Fruit fly (Drosophila melanogaster) whole organism, adult: Measurements from ENCODE around the gene SPARC.

Source experiments
- CG11617 ChIP-seq: fragments of 200-800 bp; sonication (Bioruptor generic); optimal IDR thresholded peaks from 2 replicates; lab custom pipeline; 2017; ENCODE audit warnings: mild to moderate bottlenecking, missing biosample characterization, missing genetic modification reagents, missing genetic modification characterization
- CG12768 ChIP-seq: fragments of 200-800 bp; sonication (Bioruptor generic); optimal IDR thresholded peaks from 2 replicates; lab custom pipeline; 2017; ENCODE audit warnings: missing biosample characterization, missing genetic modification characterization, mild to moderate bottlenecking, moderate library complexity, missing genetic modification reagents
- CG1620 ChIP-seq: fragments of 200-800 bp; sonication (Bioruptor generic); optimal IDR thresholded peaks from 2 replicates; lab custom pipeline; 2016; ENCODE audit warnings: missing biosample characterization, missing genetic modification characterization
- CG33017 ChIP-seq: fragments of 200-800 bp; sonication (Bioruptor generic); optimal IDR thresholded peaks from 2 replicates; lab custom pipeline; 2018; ENCODE audit warnings: missing biosample characterization, mild to moderate bottlenecking, missing genetic modification characterization, moderate library complexity
- CG5204 ChIP-seq: fragments of 200-800 bp; sonication (Bioruptor generic); optimal IDR thresholded peaks from 2 replicates; lab custom pipeline; 2016; ENCODE audit warnings: missing biosample characterization, missing genetic modification characterization
- CG7045 ChIP-seq: fragments of 200-800 bp; sonication (Bioruptor generic); optimal IDR thresholded peaks from 2 replicates; lab custom pipeline; 2017; ENCODE audit warnings: missing biosample characterization, mild to moderate bottlenecking, missing genetic modification characterization
- CG7101 ChIP-seq: fragments of 200-800 bp; sonication (Bioruptor generic); optimal IDR thresholded peaks from 2 replicates; lab custom pipeline; 2018; ENCODE audit warnings: missing biosample characterization, mild to moderate bottlenecking, missing genetic modification characterization, moderate library complexity
- Clk ChIP-seq: fragments of 200-800 bp; sonication (Bioruptor generic); optimal IDR thresholded peaks from 2 replicates; lab custom pipeline; 2017; ENCODE audit warnings: missing biosample characterization, missing genetic modification characterization
- Crg-1 ChIP-seq: fragments of 200-800 bp; sonication (Bioruptor generic); optimal IDR thresholded peaks from 2 replicates; lab custom pipeline; 2016; ENCODE audit warnings: missing biosample characterization, missing genetic modification characterization
- Hr96 ChIP-seq: fragments of 200-800 bp; sonication (Bioruptor generic); optimal IDR thresholded peaks from 2 replicates; lab custom pipeline; 2016; ENCODE audit warnings: missing biosample characterization, missing genetic modification characterization
- Mnt ChIP-seq: fragments of 200-800 bp; sonication (Bioruptor generic); optimal IDR thresholded peaks from 2 replicates; lab custom pipeline; 2016; ENCODE audit warnings: missing biosample characterization, mild to moderate bottlenecking, missing genetic modification characterization
- bab1 ChIP-seq: fragments of 200-800 bp; sonication (Bioruptor generic); optimal IDR thresholded peaks from 3 replicates; lab custom pipeline; 2019; ENCODE audit warnings: missing biosample characterization, mild to moderate bottlenecking, missing genetic modification characterization, moderate library complexity
- cic ChIP-seq: fragments of 200-800 bp; sonication (Bioruptor generic); optimal IDR thresholded peaks from 2 replicates; lab custom pipeline; 2017; ENCODE audit warnings: missing biosample characterization, mild to moderate bottlenecking, missing genetic modification characterization, moderate library complexity
- cnc ChIP-seq, 2 experiments: fragments of >200 bp; optimal IDR thresholded peaks; 2 replicates each; lab custom pipeline; 2017
- kay ChIP-seq: fragments of 200-800 bp; sonication (Bioruptor generic); peaks from one replicate; lab custom pipeline; 2016; ENCODE audit warnings: missing biosample characterization, missing genetic modification characterization, borderline replicate concordance
- ovo ChIP-seq: fragments of 200-800 bp; sonication (Bioruptor generic); optimal IDR thresholded peaks from 2 replicates; lab custom pipeline; 2016; ENCODE audit warnings: missing biosample characterization, missing genetic modification characterization
- pad ChIP-seq: fragments of 200-800 bp; sonication (Bioruptor generic); optimal IDR thresholded peaks from 3 replicates; lab custom pipeline; 2017; ENCODE audit warnings: missing biosample characterization, missing genetic modification characterization, mild to moderate bottlenecking, moderate library complexity, missing genetic modification reagents
- tj ChIP-seq: fragments of 200-800 bp; sonication (Bioruptor generic); optimal IDR thresholded peaks from 3 replicates; lab custom pipeline; 2017; ENCODE audit warnings: missing biosample characterization, mild to moderate bottlenecking, missing genetic modification characterization, moderate library complexity

Gene SPARC

dm6 chr3R:26906711-26907510, 35.1 kb upstream of the SPARC start:
- no peak for TF ChIP-seq bab1
- no peak for TF ChIP-seq kay (GFP tag; lab: Kevin White, UChicago)
- no peak for TF ChIP-seq cnc (optimal IDR thresholded peaks at IDR 0.05; lab: Kevin White, UChicago)
- TF ChIP-seq ovo (GFP tag; lab: Kevin White, UChicago), result no peak
- no peak for TF ChIP-seq pad (GFP tag; lab: Kevin White, UChicago)
- TF ChIP-seq cic, result no peak
- no peak for TF ChIP-seq CG1620 (GFP tag; lab: Kevin White, UChicago)
- no peak for TF ChIP-seq CG5204 (GFP tag; lab: Kevin White, UChicago)
- no peak for TF ChIP-seq CG7045 (GFP tag; lab: Kevin White, UChicago)

dm6 chr3R:26906034-26906433, 34.2 kb upstream of the SPARC start:
- TF ChIP-seq CG11617 (GFP tag; lab: Kevin White, UChicago) (no peak), Hr96 (GFP tag; lab: Kevin White, UChicago) (no peak), tj (GFP tag; lab: Kevin White, UChicago) (peak; percentile 91), ovo (GFP tag; lab: Kevin White, UChicago) (no peak)

dm6 chr3R:26899982-26900381, 28.2 kb upstream of the SPARC start:
- TF ChIP-seq kay (GFP tag; lab: Kevin White, UChicago), result peak; percentile 14
- TF ChIP-seq CG7101 (tag; lab: Kevin White, UChicago), result no peak

dm6 chr3R:26897302-26897701, 25.5 kb upstream of the SPARC start:
- TF ChIP-seq Clk (GFP tag; lab: Kevin White, UChicago) (no peak), pad (GFP tag; lab: Kevin White, UChicago) (no peak), cic (no peak), CG33017 (tag; lab: Kevin White, UChicago) (no peak), kay (GFP tag; lab: Kevin White, UChicago) (peak; percentile 71), Crg-1 (GFP tag; lab: Kevin White, UChicago) (no peak), CG1620 (GFP tag; lab: Kevin White, UChicago) (no peak), CG11617 (GFP tag; lab: Kevin White, UChicago) (no peak)

dm6 chr3R:26896260-26896659, 24.5 kb upstream of the SPARC start:
- TF ChIP-seq CG7101 (tag; lab: Kevin White, UChicago) (no peak), kay (GFP tag; lab: Kevin White, UChicago) (peak; percentile 83)

dm6 chr3R:26893621-26894316, 22.0 kb upstream of the SPARC start:
- TF ChIP-seq CG33017 (tag; lab: Kevin White, UChicago) (no peak), kay (GFP tag; lab: Kevin White, UChicago) (peak; percentile 6), pad (GFP tag; lab: Kevin White, UChicago) (no peak), CG12768 (no peak), CG1620 (GFP tag; lab: Kevin White, UChicago) (no peak), Clk (GFP tag; lab: Kevin White, UChicago) (no peak), Hr96 (GFP tag; lab: Kevin White, UChicago) (no peak)

- TF ChIP-seq Clk (GFP tag; lab: Kevin White, UChicago) (no peak), Crg-1 (GFP tag; lab: Kevin White, UChicago) (no peak), Hr96 (GFP tag; lab: Kevin White, UChicago) (no peak), pad (GFP tag; lab: Kevin White, UChicago) (no peak), Mnt (GFP tag; lab: Kevin White, UChicago) (no peak), CG7101 (tag; lab: Kevin White, UChicago) (no peak), CG1620 (GFP tag; lab: Kevin White, UChicago) (no peak), cic (no peak)
Observed at dm6 chr3R:26892764-26893163, 21.0 kb upstream of the SPARC start.

- TF ChIP-seq kay (GFP tag; lab: Kevin White, UChicago), result peak; percentile 5
- no peak for TF ChIP-seq cnc (optimal IDR thresholded peaks at IDR 0.05; lab: Kevin White, UChicago)
Observed at dm6 chr3R:26890499-26890898, 18.7 kb upstream of the SPARC start.
